Fruit fly (Drosophila melanogaster) whole organism, embryonic: ENCODE measurements around the gene CG31792.
A peak's percentile ranks its signal among the peaks of the same experiment; 100 is the strongest.

ENCODE experiments used
- Adf1 ChIP-seq: fragments of 200-800 bp; sonication (Bioruptor generic); IDR thresholded peaks from 2 replicates; pipeline ENCODE4 v1.3.6; 2022; ENCODE audit warnings: missing biosample characterization, missing genetic modification characterization
- Atf6 ChIP-seq: fragments of 200-800 bp; sonication (Bioruptor generic); IDR thresholded peaks from 2 replicates; pipeline ENCODE4 v1.3.6; 2022; ENCODE audit warnings: missing biosample characterization, missing genetic modification characterization
- B-H1 ChIP-seq: fragments of 200-800 bp; sonication (Bioruptor generic); IDR thresholded peaks from 3 replicates; pipeline ENCODE4 v1.3.6; 2022; ENCODE audit warnings: missing biosample characterization, missing genetic modification characterization
- BtbVII ChIP-seq: fragments of 200-800 bp; sonication (Bioruptor generic); optimal IDR thresholded peaks from 3 replicates; lab custom pipeline; 2017; ENCODE audit warnings: missing biosample characterization, mild to moderate bottlenecking, missing genetic modification characterization
- CG10267 ChIP-seq: fragments of 200-800 bp; sonication (Bioruptor generic); optimal IDR thresholded peaks from 2 replicates; lab custom pipeline; 2018; ENCODE audit warnings: missing biosample characterization, mild to moderate bottlenecking, missing genetic modification characterization, moderate library complexity
- CG11093 ChIP-seq: fragments of 200-800 bp; sonication (Bioruptor generic); IDR thresholded peaks from 3 replicates; pipeline ENCODE4 v1.3.6; 2022; ENCODE audit warnings: missing biosample characterization, missing genetic modification characterization
- CG11247 ChIP-seq: fragments of 200-800 bp; sonication (Bioruptor generic); IDR thresholded peaks from 2 replicates; pipeline ENCODE4 v1.3.6; 2022; ENCODE audit warnings: missing biosample characterization, missing genetic modification characterization
- CG11398 ChIP-seq: fragments of 200-800 bp; sonication (Bioruptor generic); optimal IDR thresholded peaks from 2 replicates; lab custom pipeline; 2016; ENCODE audit warnings: missing biosample characterization, missing genetic modification characterization
- CG1233 ChIP-seq: fragments of 200-800 bp; sonication (Bioruptor generic); optimal IDR thresholded peaks from 4 replicates; lab custom pipeline; 2018; ENCODE audit warnings: missing biosample characterization, mild to moderate bottlenecking, missing genetic modification characterization
- CG12391 ChIP-seq: fragments of 200-800 bp; sonication (Bioruptor generic); optimal IDR thresholded peaks from 3 replicates; lab custom pipeline; 2018; ENCODE audit warnings: missing biosample characterization, mild to moderate bottlenecking, missing genetic modification characterization, moderate library complexity
- CG14014 ChIP-seq: fragments of 200-800 bp; sonication (Bioruptor generic); IDR thresholded peaks from 2 replicates; pipeline ENCODE4 v1.3.6; 2022; ENCODE audit warnings: missing biosample characterization, missing genetic modification characterization
- CG15269 ChIP-seq: fragments of 200-800 bp; sonication (Bioruptor generic); optimal IDR thresholded peaks from 2 replicates; lab custom pipeline; 2018; ENCODE audit warnings: missing biosample characterization, mild to moderate bottlenecking, missing genetic modification characterization, moderate library complexity
- CG15514 ChIP-seq: fragments of 200-800 bp; sonication (Bioruptor generic); optimal IDR thresholded peaks from 3 replicates; lab custom pipeline; 2017; ENCODE audit warnings: missing biosample characterization, missing genetic modification characterization, mild to moderate bottlenecking, moderate library complexity, missing genetic modification reagents
- CG18619 ChIP-seq: fragments of 200-800 bp; sonication (Bioruptor generic); optimal IDR thresholded peaks from 3 replicates; lab custom pipeline; 2017; ENCODE audit warnings: missing biosample characterization, mild to moderate bottlenecking, missing genetic modification characterization
- CG2202 ChIP-seq: fragments of 200-800 bp; sonication (Bioruptor generic); optimal IDR thresholded peaks from 2 replicates; lab custom pipeline; 2018; ENCODE audit warnings: missing biosample characterization, mild to moderate bottlenecking, missing genetic modification characterization
- CG2678 ChIP-seq: fragments of 200-800 bp; sonication (Bioruptor generic); optimal IDR thresholded peaks from 3 replicates; lab custom pipeline; 2019; ENCODE audit warnings: missing biosample characterization, mild to moderate bottlenecking, missing genetic modification characterization, moderate library complexity
- CG4360 ChIP-seq: fragments of 200-800 bp; sonication (Bioruptor generic); IDR thresholded peaks from 2 replicates; pipeline ENCODE4 v1.3.6; 2022; ENCODE audit warnings: missing biosample characterization, missing genetic modification characterization
- CG43689 ChIP-seq: fragments of 200-800 bp; sonication (Bioruptor generic); IDR thresholded peaks from 2 replicates; pipeline ENCODE4 v1.3.6; 2022; ENCODE audit warnings: missing biosample characterization, missing genetic modification characterization
- CG9876 ChIP-seq: fragments of 200-800 bp; sonication (Bioruptor generic); optimal IDR thresholded peaks from 2 replicates; lab custom pipeline; 2016; ENCODE audit warnings: missing biosample characterization, missing genetic modification characterization
- Dad ChIP-seq: fragments of 200-800 bp; sonication (Bioruptor generic); optimal IDR thresholded peaks from 3 replicates; lab custom pipeline; 2016; ENCODE audit warnings: missing biosample characterization, missing genetic modification characterization
- Drgx ChIP-seq: fragments of 200-800 bp; sonication (Bioruptor generic); IDR thresholded peaks from 2 replicates; pipeline ENCODE4 v1.3.6; 2022; ENCODE audit warnings: missing biosample characterization, missing genetic modification characterization
- Ets65A ChIP-seq: fragments of 200-800 bp; sonication (Bioruptor generic); peaks from one replicate; lab custom pipeline; 2016; ENCODE audit warnings: missing biosample characterization, missing genetic modification characterization
- Gug ChIP-seq: fragments of 200-800 bp; sonication (Bioruptor generic); IDR thresholded peaks from 4 replicates; pipeline ENCODE4 v1.3.6; 2022; ENCODE audit warnings: missing biosample characterization, missing genetic modification characterization
- H15 ChIP-seq: fragments of 200-800 bp; sonication (Bioruptor generic); IDR thresholded peaks from 3 replicates; pipeline ENCODE4 v1.3.6; 2022; ENCODE audit warnings: missing biosample characterization, missing genetic modification characterization
- HLHmδ ChIP-seq: fragments of 200-800 bp; sonication (Bioruptor generic); optimal IDR thresholded peaks from 2 replicates; lab custom pipeline; 2018; ENCODE audit warnings: missing biosample characterization, mild to moderate bottlenecking, missing genetic modification characterization, moderate library complexity
- Hand ChIP-seq: fragments of 200-800 bp; sonication (Bioruptor generic); optimal IDR thresholded peaks from 2 replicates; lab custom pipeline; 2017; ENCODE audit warnings: mild to moderate bottlenecking, missing biosample characterization, missing genetic modification reagents, missing genetic modification characterization
- Hsf ChIP-seq: fragments of 200-800 bp; sonication (Bioruptor generic); optimal IDR thresholded peaks from 3 replicates; lab custom pipeline; 2016; ENCODE audit warnings: missing biosample characterization, missing genetic modification characterization
- Lim3 ChIP-seq: fragments of 200-800 bp; sonication (Bioruptor generic); IDR thresholded peaks from 2 replicates; pipeline ENCODE4 v1.3.6; 2022; ENCODE audit warnings: missing biosample characterization, missing genetic modification characterization
- MTF-1 ChIP-seq: fragments of 200-800 bp; sonication (Bioruptor generic); optimal IDR thresholded peaks from 2 replicates; lab custom pipeline; 2018; ENCODE audit warnings: missing biosample characterization, mild to moderate bottlenecking, missing genetic modification characterization, borderline replicate concordance
- Neu2 ChIP-seq: fragments of 200-800 bp; sonication (Bioruptor generic); optimal IDR thresholded peaks from 3 replicates; lab custom pipeline; 2016; ENCODE audit warnings: missing biosample characterization, missing genetic modification characterization, borderline replicate concordance
- Nf-YC ChIP-seq: fragments of 200-800 bp; optimal IDR thresholded peaks from 3 replicates; lab custom pipeline; 2019; ENCODE audit warnings: missing biosample characterization, mild to moderate bottlenecking, missing genetic modification characterization, moderate library complexity
- Ptx1 ChIP-seq: fragments of 200-800 bp; sonication (Bioruptor generic); IDR thresholded peaks from 2 replicates; pipeline ENCODE4 v1.3.6; 2022; ENCODE audit warnings: missing biosample characterization, missing genetic modification characterization
- Six4 ChIP-seq: fragments of 200-800 bp; sonication (Bioruptor generic); optimal IDR thresholded peaks from 2 replicates; lab custom pipeline; 2016; ENCODE audit warnings: missing biosample characterization, missing genetic modification characterization
- Spps ChIP-seq: fragments of 200-800 bp; sonication (Bioruptor generic); optimal IDR thresholded peaks from 2 replicates; lab custom pipeline; 2018; ENCODE audit warnings: missing biosample characterization, mild to moderate bottlenecking, missing genetic modification characterization
- Tbp ChIP-seq: fragments of >200 bp; optimal IDR thresholded peaks from 2 replicates; lab custom pipeline; 2018; ENCODE audit warnings: missing biosample characterization, missing genetic modification characterization
- chinmo ChIP-seq: fragments of 200-800 bp; sonication (Bioruptor generic); IDR thresholded peaks from 4 replicates; pipeline ENCODE4 v1.3.6; 2022; ENCODE audit warnings: missing biosample characterization, missing genetic modification characterization; ENCODE audit not compliant: partially characterized antibody
- da ChIP-seq: fragments of 200-800 bp; sonication (Bioruptor generic); optimal IDR thresholded peaks from 2 replicates; lab custom pipeline; 2016; ENCODE audit warnings: missing biosample characterization, missing genetic modification characterization
- gem ChIP-seq: fragments of 200-800 bp; sonication (Bioruptor generic); optimal IDR thresholded peaks from 2 replicates; lab custom pipeline; 2019; ENCODE audit warnings: missing biosample characterization, mild to moderate bottlenecking, missing genetic modification characterization, moderate library complexity
- ham ChIP-seq: fragments of 200-800 bp; sonication (Bioruptor generic); IDR thresholded peaks from 2 replicates; pipeline ENCODE4 v1.3.6; 2022; ENCODE audit warnings: missing biosample characterization, missing genetic modification characterization
- knrl ChIP-seq: fragments of 200-800 bp; sonication (Bioruptor generic); IDR thresholded peaks from 3 replicates; pipeline ENCODE4 v1.3.6; 2022; ENCODE audit warnings: missing biosample characterization, missing genetic modification characterization; ENCODE audit not compliant: partially characterized antibody
- luna ChIP-seq: fragments of 200-800 bp; sonication (Bioruptor generic); optimal IDR thresholded peaks from 2 replicates; lab custom pipeline; 2016; ENCODE audit warnings: missing biosample characterization, missing genetic modification characterization
- onecut ChIP-seq: fragments of 200-800 bp; sonication (Bioruptor generic); IDR thresholded peaks from 2 replicates; pipeline ENCODE4 v1.3.6; 2022; ENCODE audit warnings: missing biosample characterization, missing genetic modification characterization
- schlank ChIP-seq: fragments of 200-800 bp; sonication (Bioruptor generic); optimal IDR thresholded peaks from 2 replicates; lab custom pipeline; 2018; ENCODE audit warnings: missing biosample characterization, mild to moderate bottlenecking, missing genetic modification characterization
- scrt ChIP-seq: fragments of 200-800 bp; sonication (Bioruptor generic); optimal IDR thresholded peaks from 2 replicates; lab custom pipeline; 2018; ENCODE audit warnings: missing biosample characterization, mild to moderate bottlenecking, missing genetic modification characterization, moderate library complexity
- sd ChIP-seq: fragments of 200-800 bp; sonication (Bioruptor generic); optimal IDR thresholded peaks from 3 replicates; lab custom pipeline; 2018; ENCODE audit warnings: missing biosample characterization, mild to moderate bottlenecking, missing genetic modification characterization, moderate library complexity
- sisA ChIP-seq: fragments of 200-800 bp; sonication (Bioruptor generic); IDR thresholded peaks from 2 replicates; pipeline ENCODE4 v1.3.6; 2022; ENCODE audit warnings: missing biosample characterization, missing genetic modification characterization
- sna ChIP-seq: fragments of 200-800 bp; sonication (Bioruptor generic); IDR thresholded peaks from 2 replicates; pipeline ENCODE4 v1.3.6; 2022; ENCODE audit warnings: missing biosample characterization, missing genetic modification characterization; ENCODE audit not compliant: partially characterized antibody
- sob ChIP-seq: fragments of 200-800 bp; sonication (Bioruptor generic); IDR thresholded peaks from 2 replicates; pipeline ENCODE4 v1.3.6; 2022; ENCODE audit warnings: missing biosample characterization, missing genetic modification characterization
- trem ChIP-seq: fragments of 200-800 bp; optimal IDR thresholded peaks from 3 replicates; lab custom pipeline; 2019; ENCODE audit warnings: missing biosample characterization, mild to moderate bottlenecking, missing genetic modification characterization, moderate library complexity

The CG31792 gene

dm6 chr2L:19011895-19012645 is 14.8 kb downstream of the CG31792 start (continued):
- peak; percentile 91 for TF ChIP-seq Ptx1 (GFP tag; lab: Robert Waterston, UW)
- TF ChIP-seq sna (GFP tag; lab: Robert Waterston, UW): no peak
- peak; percentile 65 for TF ChIP-seq CG11398
- peak; percentile 81 for TF ChIP-seq scrt (GFP tag; lab: Kevin White, UChicago)
- TF ChIP-seq gem: peak; percentile 87
- no peak for TF ChIP-seq Tbp (GFP tag; lab: Kevin White, UChicago)
- peak; percentile 5 for TF ChIP-seq CG2202 (tag; lab: Kevin White, UChicago)
- TF ChIP-seq da (GFP tag; lab: Kevin White, UChicago): no peak
- TF ChIP-seq CG4360: peak; percentile 36; the same call in 1 of the 2 replicates
- no peak for TF ChIP-seq Neu2 (GFP tag; lab: Kevin White, UChicago)
- peak; percentile 87 for TF ChIP-seq CG14014 (GFP tag; lab: Robert Waterston, UW)
- TF ChIP-seq Hsf (GFP tag; lab: Kevin White, UChicago): peak; percentile 78
- peak; percentile 94 for TF ChIP-seq Ets65A
- peak; percentile 33 for TF ChIP-seq MTF-1 (GFP tag; lab: Kevin White, UChicago)
- peak; percentile 63 for TF ChIP-seq CG15514
- TF ChIP-seq trem: peak; percentile 36
- TF ChIP-seq chinmo (GFP tag; lab: Robert Waterston, UW): no peak
- TF ChIP-seq CG12391: peak; percentile 81
- peak; percentile 91 for TF ChIP-seq sob (GFP tag; lab: Robert Waterston, UW)
- TF ChIP-seq Six4: peak; percentile 47
- peak; percentile 67 for TF ChIP-seq CG43689
- TF ChIP-seq Spps (tag; lab: Kevin White, UChicago): peak; percentile 6
- peak; percentile 78 for TF ChIP-seq BtbVII (GFP tag; lab: Kevin White, UChicago)
- peak; percentile 75 for TF ChIP-seq schlank
- peak; percentile 58 for TF ChIP-seq CG10267
- TF ChIP-seq H15 (GFP tag; lab: Robert Waterston, UW): peak; percentile 85
- TF ChIP-seq sd (tag; lab: Kevin White, UChicago): peak; percentile 64
- TF ChIP-seq onecut (GFP tag; lab: Robert Waterston, UW): peak; percentile 59
- peak; percentile 69 for TF ChIP-seq CG1233 (GFP tag; lab: Kevin White, UChicago)
- TF ChIP-seq CG2678: peak; percentile 90
- TF ChIP-seq ham (GFP tag; lab: Robert Waterston, UW): peak; percentile 54; the same call in 1 of the 2 replicates
- peak; percentile 55 for TF ChIP-seq luna (GFP tag; lab: Kevin White, UChicago)
- TF ChIP-seq CG9876 (GFP tag; lab: Kevin White, UChicago): peak; percentile 62
- peak; percentile 81 for TF ChIP-seq CG11247
- peak; percentile 78 for TF ChIP-seq B-H1 (GFP tag; lab: Robert Waterston, UW)
- no peak for TF ChIP-seq HLHmδ (GFP tag; lab: Kevin White, UChicago)
- TF ChIP-seq sisA (GFP tag; lab: Robert Waterston, UW): peak; percentile 87
- peak; percentile 92 for TF ChIP-seq Atf6 (GFP tag; lab: Robert Waterston, UW)
- TF ChIP-seq CG18619 (GFP tag; lab: Kevin White, UChicago): peak; percentile 75
- TF ChIP-seq Gug (GFP tag; lab: Robert Waterston, UW): peak; percentile 84
- TF ChIP-seq CG11093 (GFP tag; lab: Robert Waterston, UW): peak; percentile 84
- peak; percentile 83 for TF ChIP-seq CG15269 (tag; lab: Kevin White, UChicago)
- peak; percentile 43 for TF ChIP-seq Nf-YC (tag; lab: Kevin White, UChicago)
- no peak for TF ChIP-seq knrl
- peak; percentile 65; the same call in 1 of the 2 replicates for TF ChIP-seq Adf1
- peak; percentile 88 for TF ChIP-seq Hand
- TF ChIP-seq Drgx (GFP tag; lab: Robert Waterston, UW): peak; percentile 68
- TF ChIP-seq Dad: peak; percentile 67
- peak; percentile 67 for TF ChIP-seq Lim3
